Worm (Caenorhabditis elegans) whole organism, young adult: ENCODE results near the gene srd-35.

Experiments
- D2030.7 ChIP-seq: fragments of 200-800 bp; sonication (Bioruptor generic); IDR thresholded peaks from 2 replicates; pipeline ENCODE4 v1.3.6; 2022; ENCODE audit warnings: missing genetic modification reagents, missing genetic modification characterization, missing compliant biosample characterization
- F33H1.4 ChIP-seq: fragments of 200-800 bp; sonication (Bioruptor generic); IDR thresholded peaks from 2 replicates; pipeline ENCODE4 v1.3.6; 2022; ENCODE audit warnings: missing genetic modification reagents, missing genetic modification characterization, missing compliant biosample characterization
- F39B2.1 ChIP-seq: fragments of 200-800 bp; sonication (Bioruptor generic); IDR thresholded peaks from 2 replicates; pipeline ENCODE4 v1.3.6; 2022; ENCODE audit warnings: missing genetic modification reagents, missing genetic modification characterization, missing compliant biosample characterization
- F55B11.4 ChIP-seq: sonication (generic microtip); optimal IDR thresholded peaks from 2 replicates; lab custom pipeline; 2016; ENCODE audit warnings: missing compliant biosample characterization, missing genetic modification characterization, borderline replicate concordance; ENCODE audit not compliant: insufficient read depth
- T26A5.8 ChIP-seq: sonication (generic microtip); optimal IDR thresholded peaks from 2 replicates; lab custom pipeline; 2016; ENCODE audit warnings: missing genetic modification characterization, missing compliant biosample characterization
- Y95B8A.8 ChIP-seq: fragments of 200-800 bp; sonication (Bioruptor generic); IDR thresholded peaks from 2 replicates; pipeline ENCODE4 v1.3.6; 2022; ENCODE audit warnings: missing genetic modification reagents, missing genetic modification characterization, missing compliant biosample characterization
- bed-2 ChIP-seq: fragments of 200-800 bp; sonication (Bioruptor generic); IDR thresholded peaks from 2 replicates; pipeline ENCODE4 v1.3.6; 2022; ENCODE audit warnings: missing genetic modification reagents, missing genetic modification characterization, missing compliant biosample characterization
- ceh-91 ChIP-seq: fragments of 200-800 bp; sonication (Bioruptor generic); IDR thresholded peaks from 2 replicates; pipeline ENCODE4 v1.3.6; 2022; ENCODE audit warnings: missing genetic modification reagents, missing genetic modification characterization, missing compliant biosample characterization
- die-1 ChIP-seq: sonication (generic microtip); optimal IDR thresholded peaks from 2 replicates; lab custom pipeline; 2016; ENCODE audit warnings: missing genotype, mild to moderate bottlenecking, missing genetic modification characterization, missing compliant biosample characterization
- egl-18 ChIP-seq: fragments of 200-800 bp; sonication (Bioruptor generic); IDR thresholded peaks from 2 replicates; pipeline ENCODE4 v1.3.6; 2022; ENCODE audit warnings: missing genetic modification reagents, missing genetic modification characterization, missing compliant biosample characterization
- egl-44 ChIP-seq: fragments of 200-800 bp; sonication (Bioruptor generic); IDR thresholded peaks from 2 replicates; pipeline ENCODE4 v1.3.6; 2022; ENCODE audit warnings: missing genetic modification reagents, missing genetic modification characterization, missing compliant biosample characterization
- ekl-4 ChIP-seq: fragments of 200-800 bp; sonication (Bioruptor generic); IDR thresholded peaks from 2 replicates; pipeline ENCODE4 v1.3.6; 2022; ENCODE audit warnings: missing genetic modification reagents, missing genetic modification characterization, missing compliant biosample characterization
- fkh-3 ChIP-seq: sonication (generic microtip); optimal IDR thresholded peaks from 2 replicates; lab custom pipeline; 2016; ENCODE audit warnings: mild to moderate bottlenecking, missing genetic modification characterization, missing compliant biosample characterization
- hlh-26 ChIP-seq: fragments of 200-800 bp; sonication (Bioruptor generic); conservative IDR thresholded peaks from 2 replicates; pipeline ENCODE4 v1.3.6; 2022; ENCODE audit warnings: missing genetic modification reagents, missing genetic modification characterization, missing compliant biosample characterization
- hsf-1 ChIP-seq: fragments of 200-800 bp; sonication (Bioruptor generic); IDR thresholded peaks from 2 replicates; pipeline ENCODE4 v1.3.6; 2022; ENCODE audit warnings: missing genetic modification reagents, missing genetic modification characterization, missing compliant biosample characterization
- let-607 ChIP-seq, 2 experiments: fragments of 200-800 bp in 1 of 2; sonication (Bioruptor generic) in 1 of 2; sonication (generic microtip) in 1 of 2; optimal IDR thresholded peaks; 2 replicates each; lab custom pipeline; 2016 to 2018; ENCODE audit warnings: mild to moderate bottlenecking in 2 of 2, missing compliant biosample characterization in 2 of 2, missing genetic modification characterization in 2 of 2, moderate library complexity in 2 of 2, missing genotype in 1 of 2
- lin-26 ChIP-seq: fragments of 200-800 bp; sonication (Bioruptor generic); IDR thresholded peaks from 2 replicates; pipeline ENCODE4 v1.3.6; 2022; ENCODE audit warnings: missing genetic modification reagents, missing genetic modification characterization, missing compliant biosample characterization
- lin-35 ChIP-seq, 3 experiments: fragments of 150-350 bp in 2 of 3; sonication (generic microtip) in 1 of 3; optimal IDR thresholded peaks; 2 replicates each; lab custom pipeline; 2014 to 2018; ENCODE audit warnings: missing biosample characterization in 3 of 3, missing genetic modification characterization in 3 of 3, missing genetic modification reagents in 3 of 3
- lin-40 ChIP-seq: sonication (generic microtip); optimal IDR thresholded peaks from 2 replicates; lab custom pipeline; 2016; ENCODE audit warnings: missing genetic modification characterization, mild to moderate bottlenecking, missing compliant biosample characterization, missing genotype, missing genetic modification reagents
- lir-1 ChIP-seq: fragments of 200-800 bp; sonication (Bioruptor generic); conservative IDR thresholded peaks from 2 replicates; pipeline ENCODE4 v1.3.6; 2022; ENCODE audit warnings: missing genetic modification reagents, missing genetic modification characterization, missing compliant biosample characterization
- lsy-27 ChIP-seq: sonication (generic microtip); optimal IDR thresholded peaks from 2 replicates; lab custom pipeline; 2017; ENCODE audit warnings: missing genetic modification characterization, mild to moderate bottlenecking, missing compliant biosample characterization, antibody characterized with exemption, missing genotype, borderline replicate concordance; ENCODE audit not compliant: insufficient read depth
- madf-8 ChIP-seq: fragments of 200-800 bp; sonication (Bioruptor generic); conservative IDR thresholded peaks from 2 replicates; pipeline ENCODE4 v1.3.6; 2022; ENCODE audit warnings: missing genetic modification reagents, missing genetic modification characterization, missing compliant biosample characterization
- mxl-1 ChIP-seq: sonication (generic microtip); optimal IDR thresholded peaks from 2 replicates; lab custom pipeline; 2016; ENCODE audit warnings: missing genetic modification characterization, missing compliant biosample characterization
- nfya-1 ChIP-seq: sonication (generic microtip); optimal IDR thresholded peaks from 2 replicates; lab custom pipeline; 2017; ENCODE audit warnings: antibody characterized with exemption, missing compliant biosample characterization, missing genetic modification characterization, borderline replicate concordance; ENCODE audit not compliant: insufficient read depth
- nfyb-1 ChIP-seq: fragments of 200-800 bp; sonication (Bioruptor generic); IDR thresholded peaks from 2 replicates; pipeline ENCODE4 v1.3.6; 2022; ENCODE audit warnings: missing genetic modification reagents, missing genetic modification characterization, missing compliant biosample characterization
- nhr-27 ChIP-seq: fragments of 200-800 bp; sonication (Bioruptor generic); optimal IDR thresholded peaks from 2 replicates; lab custom pipeline; 2018; ENCODE audit warnings: mild to moderate bottlenecking, missing genetic modification characterization, moderate library complexity, missing compliant biosample characterization
- nhr-90 ChIP-seq: sonication (generic microtip); optimal IDR thresholded peaks from 2 replicates; lab custom pipeline; 2016; ENCODE audit warnings: missing genotype, mild to moderate bottlenecking, missing genetic modification characterization, missing compliant biosample characterization
- sdz-38 ChIP-seq: sonication (generic microtip); optimal IDR thresholded peaks from 2 replicates; lab custom pipeline; 2016; ENCODE audit warnings: missing genotype, missing genetic modification characterization, missing compliant biosample characterization
- snpc-1.3 ChIP-seq: sonication (generic microtip); optimal IDR thresholded peaks from 2 replicates; lab custom pipeline; 2017; ENCODE audit warnings: missing genetic modification characterization, mild to moderate bottlenecking, missing compliant biosample characterization, antibody characterized with exemption, moderate library complexity, missing genotype, missing genetic modification reagents; ENCODE audit not compliant: insufficient read depth
- tbp1 ChIP-seq: fragments of 200-800 bp; sonication (Bioruptor generic); optimal IDR thresholded peaks from 2 replicates; lab custom pipeline; 2018; ENCODE audit warnings: mild to moderate bottlenecking, missing genetic modification characterization, missing compliant biosample characterization

The srd-35 gene

DNA sequence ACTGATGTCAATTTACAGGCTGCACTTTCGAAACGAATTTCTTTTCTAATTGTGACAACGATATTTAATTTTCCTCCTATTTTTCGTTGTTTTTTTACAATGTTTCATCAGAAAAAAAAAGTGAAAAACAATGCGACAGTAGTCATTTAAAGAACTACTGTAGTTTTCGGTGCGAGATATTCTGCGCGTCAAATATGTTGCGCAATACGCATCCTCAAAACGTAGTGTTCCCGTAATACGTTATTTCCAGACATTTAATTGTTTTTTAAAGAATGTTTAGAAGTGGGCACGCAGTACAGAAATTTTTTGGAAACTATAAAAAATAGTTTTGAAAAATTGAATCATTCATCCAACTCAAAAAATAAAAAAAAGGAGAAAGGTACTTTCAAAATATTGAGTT lies 9.9 kb downstream of the srd-35 start:
- TF ChIP-seq lir-1 (GFP tag; lab: Robert Waterston, UW) (no peak), F39B2.1 (GFP tag; lab: Robert Waterston, UW) (no peak), tbp1 (GFP tag; lab: Kevin White, UChicago) (no peak), F33H1.4 (GFP tag; lab: Robert Waterston, UW) (no peak), hlh-26 (GFP tag; lab: Robert Waterston, UW) (no peak), nhr-90 (tag; lab: Kevin White, UChicago) (no peak), let-607 (tag; optimal IDR thresholded peaks at IDR 0.05; lab: Kevin White, UChicago) (no peak), Y95B8A.8 (GFP tag; lab: Robert Waterston, UW) (no peak), lin-35 (GFP tag; optimal IDR thresholded peaks at IDR 0.05; lab: Kevin White, UChicago) (no peak), hsf-1 (no peak), madf-8 (no peak), F55B11.4 (tag; lab: Kevin White, UChicago) (no peak), lin-40 (tag; lab: Kevin White, UChicago) (no peak), fkh-3 (tag; lab: Kevin White, UChicago) (no peak)

ce11 chrV:12987061-12987460 lies 22.9 kb downstream of the srd-35 start, which contains the start of gene shw-3:
shw-3 (minus strand) TSS chrV:12987161.
- TF ChIP-seq lsy-27 (tag; lab: Kevin White, UChicago) = no peak
- TF ChIP-seq egl-18 (GFP tag; lab: Robert Waterston, UW) = no peak
- TF ChIP-seq ceh-91 (GFP tag; lab: Robert Waterston, UW) = no peak
- no peak for TF ChIP-seq sdz-38 (tag; lab: Kevin White, UChicago)
- TF ChIP-seq egl-44 (GFP tag; lab: Robert Waterston, UW) = no peak
- TF ChIP-seq Y95B8A.8 (GFP tag; lab: Robert Waterston, UW) = no peak
- TF ChIP-seq D2030.7 (GFP tag; lab: Robert Waterston, UW) = no peak
- TF ChIP-seq hlh-26 (GFP tag; lab: Robert Waterston, UW) = no peak
- no peak for TF ChIP-seq nfyb-1 (GFP tag; lab: Robert Waterston, UW)
- TF ChIP-seq bed-2 = no peak
- no peak for TF ChIP-seq lir-1 (GFP tag; lab: Robert Waterston, UW)
- TF ChIP-seq die-1 = no peak
- TF ChIP-seq lin-26 (GFP tag; lab: Robert Waterston, UW) = no peak
- no peak for TF ChIP-seq ekl-4 (GFP tag; lab: Robert Waterston, UW)
- no peak for TF ChIP-seq nfya-1
- no peak for TF ChIP-seq T26A5.8 (tag; lab: Kevin White, UChicago)
- TF ChIP-seq, all 124 proteins: peak for 0

ce11 chrV:12988256-12988655 lies 24.1 kb downstream of the srd-35 start, which contains the start of gene F15B9.8:
F15B9.8 (plus strand) TSS chrV:12988556.
- TF ChIP-seq fkh-3 (tag; lab: Kevin White, UChicago) = no peak

- no peak for TF ChIP-seq D2030.7 (GFP tag; lab: Robert Waterston, UW)
- TF ChIP-seq hlh-26 (GFP tag; lab: Robert Waterston, UW) = no peak
- TF ChIP-seq lin-40 (tag; lab: Kevin White, UChicago) = no peak
- TF ChIP-seq nhr-27 (tag; lab: Kevin White, UChicago) = no peak
- no peak for TF ChIP-seq egl-18 (GFP tag; lab: Robert Waterston, UW)
- TF ChIP-seq snpc-1.3 = no peak
- no peak for TF ChIP-seq nfyb-1 (GFP tag; lab: Robert Waterston, UW)
These were observed 28.7 kb downstream of the srd-35 start, which contains the start of the genes F15B9.11 and dsl-7 for ce11 chrV:12992891-12993290. F15B9.11 (minus strand) TSS chrV:12992895. dsl-7 (plus strand) TSS chrV:12993150.

ce11 chrV:12995269-12995668 lies 31.1 kb downstream of the srd-35 start, which contains the start of gene far-5:
far-5 (plus strand) TSS chrV:12995569.
- no peak for TF ChIP-seq mxl-1 (tag; lab: Kevin White, UChicago)
- no peak for TF ChIP-seq fkh-3 (tag; lab: Kevin White, UChicago)
